Fruit fly (Drosophila melanogaster): ENCODE results near the gene CG11878.

DNA sequence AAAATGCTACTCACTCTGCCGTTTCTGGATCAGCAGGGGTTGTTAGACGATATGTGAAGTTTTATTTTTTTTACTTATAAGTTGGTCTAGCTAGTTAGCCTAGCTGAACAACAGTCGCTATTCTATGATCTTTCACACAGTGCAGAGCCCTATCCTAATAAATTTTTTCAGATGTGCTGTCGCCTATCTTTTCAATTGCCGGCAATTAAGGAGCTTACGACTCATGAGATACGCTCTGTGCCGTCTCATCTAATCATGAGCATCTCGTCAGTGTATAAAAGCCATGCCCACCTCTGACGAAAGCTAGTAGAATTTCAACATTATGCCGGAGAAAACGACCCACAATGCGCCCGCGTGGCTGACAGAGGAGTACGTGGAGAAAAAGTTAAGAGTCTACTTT, 3.7 kb upstream of the CG11878 start, which contains the start of the genes CG11889 and CG11891:
- TF ChIP-seq psq (optimal IDR thresholded peaks at IDR 0.05) (no peak), pan (optimal IDR thresholded peaks at IDR 0.05) (no peak), usp (GFP tag; optimal IDR thresholded peaks at IDR 0.05) (no peak), EcR (GFP tag; optimal IDR thresholded peaks at IDR 0.05) (no peak), CG8478 (optimal IDR thresholded peaks at IDR 0.05) (no peak)

Measured in whole organism.